Worm (Caenorhabditis elegans): ENCODE data around the gene E01G6.2.

ce11 chrX:12241457-12241856, 15.0 kb upstream of the E01G6.2 start, which contains the start of gene cest-3:
- no peak for TF ChIP-seq him-1 (tag; optimal IDR thresholded peaks at IDR 0.05)
- no peak for TF ChIP-seq W03F9.2 (tag; optimal IDR thresholded peaks at IDR 0.05)
- no peak for TF ChIP-seq dao-5 (tag; optimal IDR thresholded peaks at IDR 0.05)
